Fruit fly (Drosophila melanogaster) whole organism, embryonic: ENCODE measurements around the gene CG5639.
A peak's percentile ranks its signal among the peaks of the same experiment; 100 is the strongest.

Source experiments
- Abd-B ChIP-seq: fragments of 200-800 bp; sonication (Bioruptor generic); optimal IDR thresholded peaks from 2 replicates; lab custom pipeline; 2018; ENCODE audit warnings: missing biosample characterization, mild to moderate bottlenecking, missing genetic modification characterization, moderate library complexity
- Antp ChIP-seq: fragments of 200-800 bp; sonication (Bioruptor generic); optimal IDR thresholded peaks from 3 replicates; lab custom pipeline; 2016; ENCODE audit warnings: missing biosample characterization, missing genetic modification characterization
- Asciz ChIP-seq: fragments of 200-800 bp; sonication (Bioruptor generic); optimal IDR thresholded peaks from 2 replicates; lab custom pipeline; 2017; ENCODE audit warnings: missing biosample characterization, mild to moderate bottlenecking, missing genetic modification characterization, missing genetic modification reagents
- Awh ChIP-seq: fragments of 200-800 bp; sonication (Bioruptor generic); IDR thresholded peaks from 2 replicates; pipeline ENCODE4, ENCODE4 v1.3.6; 2022; ENCODE audit warnings: missing biosample characterization, missing genetic modification characterization
- CG10543 ChIP-seq: fragments of 200-800 bp; sonication (Bioruptor generic); optimal IDR thresholded peaks from 3 replicates; lab custom pipeline; 2017; ENCODE audit warnings: missing biosample characterization, mild to moderate bottlenecking, missing genetic modification characterization, moderate library complexity
- CG11398 ChIP-seq: fragments of 200-800 bp; sonication (Bioruptor generic); optimal IDR thresholded peaks from 2 replicates; lab custom pipeline; 2016; ENCODE audit warnings: missing biosample characterization, missing genetic modification characterization
- CG15601 ChIP-seq: fragments of 200-800 bp; sonication (Bioruptor generic); optimal IDR thresholded peaks from 3 replicates; lab custom pipeline; 2019; ENCODE audit warnings: missing biosample characterization, mild to moderate bottlenecking, missing genetic modification characterization, moderate library complexity
- CG17802 ChIP-seq: fragments of 200-800 bp; sonication (Bioruptor generic); optimal IDR thresholded peaks from 2 replicates; lab custom pipeline; 2018; ENCODE audit warnings: missing biosample characterization, mild to moderate bottlenecking, missing genetic modification characterization, moderate library complexity
- CG1792 ChIP-seq: fragments of 200-800 bp; sonication (Bioruptor generic); optimal IDR thresholded peaks from 2 replicates; lab custom pipeline; 2016; ENCODE audit warnings: missing biosample characterization, missing genetic modification characterization
- CG1832 ChIP-seq: fragments of 200-800 bp; sonication (Bioruptor generic); optimal IDR thresholded peaks from 2 replicates; lab custom pipeline; 2017; ENCODE audit warnings: missing biosample characterization, mild to moderate bottlenecking, missing genetic modification characterization, inconsistent platforms
- CG18619 ChIP-seq: fragments of 200-800 bp; sonication (Bioruptor generic); optimal IDR thresholded peaks from 3 replicates; lab custom pipeline; 2017; ENCODE audit warnings: missing biosample characterization, mild to moderate bottlenecking, missing genetic modification characterization
- CG2202 ChIP-seq: fragments of 200-800 bp; sonication (Bioruptor generic); optimal IDR thresholded peaks from 2 replicates; lab custom pipeline; 2018; ENCODE audit warnings: missing biosample characterization, mild to moderate bottlenecking, missing genetic modification characterization
- CG34224 ChIP-seq: fragments of 200-800 bp; sonication (Bioruptor generic); IDR thresholded peaks from 3 replicates; pipeline ENCODE4 v1.3.6; 2022; ENCODE audit warnings: missing biosample characterization, missing genetic modification characterization; ENCODE audit not compliant: partially characterized antibody
- CG34376 ChIP-seq: fragments of 200-800 bp; sonication (Bioruptor generic); optimal IDR thresholded peaks from 2 replicates; lab custom pipeline; 2018; ENCODE audit warnings: missing biosample characterization, mild to moderate bottlenecking, missing genetic modification characterization
- CG43689 ChIP-seq: fragments of 200-800 bp; sonication (Bioruptor generic); IDR thresholded peaks from 2 replicates; pipeline ENCODE4 v1.3.6; 2022; ENCODE audit warnings: missing biosample characterization, missing genetic modification characterization
- CG6854 ChIP-seq: fragments of 200-800 bp; sonication (Bioruptor generic); optimal IDR thresholded peaks from 3 replicates; lab custom pipeline; 2017; ENCODE audit warnings: missing biosample characterization, mild to moderate bottlenecking, missing genetic modification characterization
- CG8478 ChIP-seq: fragments of >200 bp; optimal IDR thresholded peaks from 2 replicates; lab custom pipeline; 2018
- CG9876 ChIP-seq: fragments of 200-800 bp; sonication (Bioruptor generic); optimal IDR thresholded peaks from 2 replicates; lab custom pipeline; 2016; ENCODE audit warnings: missing biosample characterization, missing genetic modification characterization
- Chrac-16 ChIP-seq: fragments of 200-800 bp; sonication (Bioruptor generic); optimal IDR thresholded peaks from 3 replicates; lab custom pipeline; 2016; ENCODE audit warnings: missing biosample characterization, missing genetic modification characterization
- CkIIα-i1 ChIP-seq: fragments of 200-800 bp; sonication (Bioruptor generic); IDR thresholded peaks from 2 replicates; pipeline ENCODE4 v1.3.6; 2022; ENCODE audit warnings: missing biosample characterization, missing genetic modification characterization
- Dip2 ChIP-seq: fragments of 200-800 bp; sonication (Bioruptor generic); IDR thresholded peaks from 2 replicates; pipeline ENCODE4 v1.3.6; 2022; ENCODE audit warnings: missing biosample characterization, missing genetic modification characterization
- H2.0 ChIP-seq: fragments of 200-800 bp; sonication (Bioruptor generic); IDR thresholded peaks from 2 replicates; pipeline ENCODE4 v1.3.6; 2022; ENCODE audit warnings: missing biosample characterization, missing genetic modification characterization
- HLH3B ChIP-seq: fragments of 200-800 bp; sonication (Bioruptor generic); IDR thresholded peaks from 2 replicates; pipeline ENCODE4 v1.3.6; 2022; ENCODE audit warnings: missing biosample characterization, missing genetic modification characterization
- HLH4C ChIP-seq: fragments of 200-800 bp; sonication (Bioruptor generic); IDR thresholded peaks from 3 replicates; pipeline ENCODE4 v1.3.6; 2022; ENCODE audit warnings: missing biosample characterization, missing genetic modification characterization; ENCODE audit not compliant: partially characterized antibody
- Hmx ChIP-seq: fragments of 200-800 bp; sonication (Bioruptor generic); optimal IDR thresholded peaks from 2 replicates; lab custom pipeline; 2016; ENCODE audit warnings: missing biosample characterization, missing genetic modification characterization
- Meics ChIP-seq: fragments of 200-800 bp; sonication (Bioruptor generic); optimal IDR thresholded peaks from 2 replicates; lab custom pipeline; 2017; ENCODE audit warnings: missing biosample characterization, mild to moderate bottlenecking, missing genetic modification characterization
- Mrtf ChIP-seq: fragments of 200-800 bp; sonication (Bioruptor generic); IDR thresholded peaks from 3 replicates; pipeline ENCODE4 v1.3.6; 2022; ENCODE audit warnings: missing biosample characterization, missing genetic modification characterization
- Myb ChIP-seq: fragments of 200-800 bp; sonication (Bioruptor generic); optimal IDR thresholded peaks from 2 replicates; lab custom pipeline; 2016; ENCODE audit warnings: missing biosample characterization, missing genetic modification characterization
- Oli ChIP-seq: fragments of 200-800 bp; sonication (Bioruptor generic); optimal IDR thresholded peaks from 2 replicates; lab custom pipeline; 2018; ENCODE audit warnings: missing biosample characterization, mild to moderate bottlenecking, missing genetic modification characterization, moderate library complexity
- Opbp ChIP-seq: fragments of 200-800 bp; sonication (Bioruptor generic); IDR thresholded peaks from 3 replicates; pipeline ENCODE4 v1.3.6; 2022; ENCODE audit warnings: missing biosample characterization, missing genetic modification characterization; ENCODE audit not compliant: partially characterized antibody
- Scr ChIP-seq: fragments of 200-800 bp; sonication (Bioruptor generic); IDR thresholded peaks from 2 replicates; pipeline ENCODE4 v1.3.6; 2022; ENCODE audit warnings: missing biosample characterization, missing genetic modification characterization; ENCODE audit not compliant: partially characterized antibody
- Six4 ChIP-seq: fragments of 200-800 bp; sonication (Bioruptor generic); optimal IDR thresholded peaks from 2 replicates; lab custom pipeline; 2016; ENCODE audit warnings: missing biosample characterization, missing genetic modification characterization
- Sox100B ChIP-seq: fragments of 200-800 bp; sonication (Bioruptor generic); optimal IDR thresholded peaks from 3 replicates; lab custom pipeline; 2018; ENCODE audit warnings: missing biosample characterization, mild to moderate bottlenecking, missing genetic modification characterization
- crc ChIP-seq: fragments of 200-800 bp; sonication (Bioruptor generic); optimal IDR thresholded peaks from 2 replicates; lab custom pipeline; 2016; ENCODE audit warnings: missing biosample characterization, missing genetic modification characterization
- crp ChIP-seq, 2 experiments: fragments of 200-800 bp; sonication (Bioruptor generic); optimal IDR thresholded peaks; 2 replicates in 1 of 2; 3 replicates in 1 of 2; lab custom pipeline; 2017; ENCODE audit warnings: missing biosample characterization in 2 of 2, missing genetic modification characterization in 2 of 2, mild to moderate bottlenecking in 1 of 2, moderate library complexity in 1 of 2
- gcm ChIP-seq: fragments of 200-800 bp; sonication (Bioruptor generic); optimal IDR thresholded peaks from 2 replicates; lab custom pipeline; 2019; ENCODE audit warnings: missing biosample characterization, mild to moderate bottlenecking, missing genetic modification characterization, moderate library complexity
- gfzf ChIP-seq: fragments of 200-800 bp; sonication (Bioruptor generic); optimal IDR thresholded peaks from 2 replicates; lab custom pipeline; 2016; ENCODE audit warnings: missing biosample characterization, mild to moderate bottlenecking, missing genetic modification characterization, moderate library complexity
- hth ChIP-seq: fragments of >200 bp; optimal IDR thresholded peaks from 2 replicates; lab custom pipeline; 2017; ENCODE audit warnings: inconsistent platforms
- jumu ChIP-seq: fragments of 200-800 bp; sonication (Bioruptor generic); optimal IDR thresholded peaks from 3 replicates; lab custom pipeline; 2016; ENCODE audit warnings: missing biosample characterization, missing genetic modification characterization
- klu ChIP-seq: fragments of 200-800 bp; sonication (Bioruptor generic); IDR thresholded peaks from 2 replicates; pipeline ENCODE4 v1.3.6; 2022; ENCODE audit warnings: missing biosample characterization, missing genetic modification characterization
- mirr ChIP-seq: fragments of 200-800 bp; sonication (Bioruptor generic); optimal IDR thresholded peaks from 3 replicates; lab custom pipeline; 2018; ENCODE audit warnings: missing biosample characterization, mild to moderate bottlenecking, missing genetic modification characterization
- sens ChIP-seq: fragments of 200-800 bp; sonication (Bioruptor generic); peaks from one replicate; lab custom pipeline; 2016; ENCODE audit warnings: missing biosample characterization, missing genetic modification characterization
- tx ChIP-seq: fragments of 200-800 bp; sonication (Bioruptor generic); optimal IDR thresholded peaks from 2 replicates; lab custom pipeline; 2016; ENCODE audit warnings: missing biosample characterization, missing genetic modification characterization
- unc-4 ChIP-seq: fragments of 200-800 bp; sonication (Bioruptor generic); IDR thresholded peaks from 2 replicates; pipeline ENCODE4 v1.3.6; 2022; ENCODE audit warnings: missing biosample characterization, missing genetic modification characterization; ENCODE audit not compliant: partially characterized antibody

Gene CG5639

dm6 chr3R:27553921-27554320 is 42.0 kb downstream of the CG5639 start (continued):
- TF ChIP-seq CG17802 (no peak), Scr (GFP tag; lab: Robert Waterston, UW) (no peak), HLH4C (GFP tag; lab: Robert Waterston, UW) (no peak), klu (GFP tag; lab: Robert Waterston, UW) (no peak), Myb (GFP tag; lab: Kevin White, UChicago) (no peak), CG15601 (tag; lab: Kevin White, UChicago) (peak; percentile 17), gcm (GFP tag; lab: Kevin White, UChicago) (peak; percentile 26), CkIIα-i1 (GFP tag; lab: Robert Waterston, UW) (no peak), sens (GFP tag; lab: Kevin White, UChicago) (peak; percentile 91), CG6854 (GFP tag; lab: Kevin White, UChicago) (no peak), gfzf (no peak), hth (lab: Kevin White, UChicago) (no peak), Hmx (GFP tag; lab: Kevin White, UChicago) (no peak), Abd-B (GFP tag; lab: Kevin White, UChicago) (peak; percentile 36), Sox100B (GFP tag; lab: Kevin White, UChicago) (no peak), Chrac-16 (GFP tag; lab: Kevin White, UChicago) (peak; percentile 35), Mrtf (GFP tag; lab: Robert Waterston, UW) (no peak), CG10543 (GFP tag; lab: Kevin White, UChicago) (no peak), Awh (GFP tag; lab: Robert Waterston, UW) (0 out of 2 replicates have a peak, but pooled peaks have one; percentile 45), Asciz (peak; percentile 67), Oli (tag; lab: Kevin White, UChicago) (peak; percentile 50), H2.0 (GFP tag; lab: Robert Waterston, UW) (peak; percentile 61), HLH3B (GFP tag; lab: Robert Waterston, UW) (peak; percentile 59), CG1832 (GFP tag; lab: Kevin White, UChicago) (no peak), unc-4 (GFP tag; lab: Robert Waterston, UW) (no peak), CG8478 (lab: Kevin White, UChicago) (no peak), mirr (GFP tag; lab: Kevin White, UChicago) (no peak), CG9876 (no peak), CG2202 (tag; lab: Kevin White, UChicago) (no peak), Opbp (no peak)

- TF ChIP-seq jumu, result no peak
- TF ChIP-seq Antp (GFP tag; lab: Kevin White, UChicago), result no peak
- TF ChIP-seq CG18619 (GFP tag; lab: Kevin White, UChicago), result no peak
- no peak for TF ChIP-seq Six4 (GFP tag; lab: Kevin White, UChicago)
- no peak for TF ChIP-seq CG34224 (GFP tag; lab: Robert Waterston, UW)
- no peak for TF ChIP-seq CG34376 (GFP tag; lab: Kevin White, UChicago)
- TF ChIP-seq crc (GFP tag; lab: Kevin White, UChicago), result no peak
- TF ChIP-seq Meics (GFP tag; lab: Kevin White, UChicago), result no peak
- no peak for TF ChIP-seq Dip2 (GFP tag; lab: Robert Waterston, UW)
- no peak for TF ChIP-seq crp (GFP tag; optimal IDR thresholded peaks at IDR 0.05; lab: Kevin White, UChicago)
- TF ChIP-seq CG1792 (GFP tag; lab: Kevin White, UChicago), result no peak
- TF ChIP-seq tx (GFP tag; lab: Kevin White, UChicago), result no peak
- no peak for TF ChIP-seq CG11398
- no peak for TF ChIP-seq CG43689
- TF ChIP-seq, all 482 proteins: peak for 0
Observed at dm6 chr3R:27553379-27553778, 42.6 kb downstream of the CG5639 start.
